Worm (Caenorhabditis elegans) whole organism, L1 larva: ENCODE measurements around the gene swt-6.
A peak's percentile ranks its signal among the peaks of the same experiment; 100 is the strongest.

Source experiments
- C16A3.4 ChIP-seq: fragments of 150-350 bp; optimal IDR thresholded peaks from 2 replicates; lab custom pipeline; 2014; ENCODE audit warnings: missing biosample characterization, missing genetic modification characterization
- C34B4.2 ChIP-seq: sonication (generic microtip); optimal IDR thresholded peaks from 2 replicates; lab custom pipeline; 2017; ENCODE audit warnings: mild to moderate bottlenecking, missing genetic modification characterization, missing compliant biosample characterization
- F16B12.6 ChIP-seq: fragments of 150-350 bp; optimal IDR thresholded peaks from 2 replicates; lab custom pipeline; 2014; ENCODE audit warnings: missing biosample characterization, missing genetic modification characterization
- aha-1 ChIP-seq: fragments of 150-350 bp; optimal IDR thresholded peaks from 2 replicates; lab custom pipeline; 2014; ENCODE audit warnings: missing biosample characterization, missing genetic modification characterization
- alr-1 ChIP-seq: fragments of 200-800 bp; sonication (Bioruptor generic); optimal IDR thresholded peaks from 2 replicates; lab custom pipeline; 2018; ENCODE audit warnings: borderline replicate concordance, mild to moderate bottlenecking, missing genetic modification characterization, missing compliant biosample characterization
- aly-2 ChIP-seq: fragments of 150-350 bp; optimal IDR thresholded peaks from 2 replicates; lab custom pipeline; 2014; ENCODE audit warnings: missing biosample characterization, missing genetic modification characterization
- ama-1 ChIP-seq: fragments of 150-350 bp; optimal IDR thresholded peaks from 2 replicates; lab custom pipeline; 2014
- ceh-63 ChIP-seq: fragments of 200-800 bp; sonication (Bioruptor generic); optimal IDR thresholded peaks from 2 replicates; lab custom pipeline; 2018; ENCODE audit warnings: mild to moderate bottlenecking, missing genetic modification characterization, missing compliant biosample characterization
- ceh-82 ChIP-seq, 3 experiments: fragments of 150-350 bp in 1 of 3; sonication (generic microtip) in 2 of 3; optimal IDR thresholded peaks; 2 replicates each; lab custom pipeline; 2014 to 2017; ENCODE audit warnings: missing biosample characterization in 3 of 3, missing genetic modification characterization in 3 of 3
- ceh-90 ChIP-seq: sonication (generic microtip); optimal IDR thresholded peaks from 2 replicates; lab custom pipeline; 2016; ENCODE audit warnings: missing genetic modification characterization, missing compliant biosample characterization
- ces-1 ChIP-seq: fragments of 150-350 bp; optimal IDR thresholded peaks from 2 replicates; lab custom pipeline; 2014; ENCODE audit warnings: missing biosample characterization, missing genetic modification reagents, missing genetic modification characterization
- efl-1 ChIP-seq, 4 experiments: fragments of 150-350 bp; optimal IDR thresholded peaks in 3 of 4; peaks in 1 of 4; 1 replicate in 1 of 4; 2 replicates in 3 of 4; lab custom pipeline; 2014; ENCODE audit warnings: missing biosample characterization in 2 of 4, missing genetic modification characterization in 2 of 4, missing genetic modification reagents in 2 of 4
- efl-3 ChIP-seq: fragments of 200-800 bp; sonication (Bioruptor generic); optimal IDR thresholded peaks from 2 replicates; lab custom pipeline; 2018; ENCODE audit warnings: mild to moderate bottlenecking, missing genetic modification characterization, missing compliant biosample characterization
- egl-27 ChIP-seq, 2 experiments: fragments of 150-350 bp in 1 of 2; sonication (generic microtip); optimal IDR thresholded peaks; 3 replicates each; lab custom pipeline; 2017 to 2018; ENCODE audit warnings: missing biosample characterization in 2 of 2, missing genetic modification characterization in 2 of 2, missing genetic modification reagents in 2 of 2
- ets-5 ChIP-seq: fragments of 200-800 bp; sonication (Bioruptor generic); IDR thresholded peaks from 2 replicates; pipeline ENCODE4 v1.3.6; 2022; ENCODE audit warnings: missing genetic modification characterization, missing compliant biosample characterization
- fkh-10 ChIP-seq: sonication (generic microtip); optimal IDR thresholded peaks from 2 replicates; lab custom pipeline; 2017; ENCODE audit warnings: missing biosample characterization, missing genetic modification reagents, missing genetic modification characterization
- fkh-4 ChIP-seq: sonication (generic microtip); optimal IDR thresholded peaks from 2 replicates; lab custom pipeline; 2016; ENCODE audit warnings: missing compliant biosample characterization, missing genetic modification characterization, borderline replicate concordance
- fkh-8 ChIP-seq: sonication (generic microtip); optimal IDR thresholded peaks from 2 replicates; lab custom pipeline; 2016; ENCODE audit warnings: mild to moderate bottlenecking, missing genetic modification characterization, missing compliant biosample characterization
- fos-1 ChIP-seq: fragments of 150-350 bp; optimal IDR thresholded peaks from 2 replicates; lab custom pipeline; 2014; ENCODE audit warnings: missing biosample characterization, missing genetic modification characterization
- hpl-2 ChIP-seq: fragments of 150-350 bp; optimal IDR thresholded peaks from 2 replicates; lab custom pipeline; 2014; ENCODE audit warnings: missing biosample characterization, missing genetic modification reagents, missing genetic modification characterization
- isw-1 ChIP-seq: fragments of 200-800 bp; sonication (Bioruptor generic); IDR thresholded peaks from 2 replicates; pipeline ENCODE4 v1.3.6; 2022; ENCODE audit warnings: missing genetic modification characterization, missing compliant biosample characterization
- jun-1 ChIP-seq: fragments of 150-350 bp; optimal IDR thresholded peaks from 2 replicates; lab custom pipeline; 2014; ENCODE audit warnings: missing biosample characterization, missing genetic modification reagents, missing genetic modification characterization
- lin-14 ChIP-seq: fragments of 200-800 bp; sonication (Bioruptor generic); optimal IDR thresholded peaks from 2 replicates; lab custom pipeline; 2018; ENCODE audit warnings: mild to moderate bottlenecking, missing genetic modification characterization, moderate library complexity, missing compliant biosample characterization
- mab-9 ChIP-seq: fragments of 200-800 bp; sonication (Bioruptor generic); IDR thresholded peaks from 2 replicates; pipeline ENCODE4 v1.3.6; 2022; ENCODE audit warnings: missing genetic modification reagents, missing genetic modification characterization, missing compliant biosample characterization
- mdl-1 ChIP-seq, 2 experiments: fragments of 150-350 bp; optimal IDR thresholded peaks; 2 replicates each; lab custom pipeline; 2014 to 2017; ENCODE audit warnings: missing biosample characterization in 2 of 2, missing genetic modification characterization in 2 of 2, inconsistent platforms in 1 of 2
- mef-2 ChIP-seq: fragments of 150-350 bp; optimal IDR thresholded peaks from 2 replicates; lab custom pipeline; 2014; ENCODE audit warnings: missing biosample characterization, missing genetic modification characterization
- mep-1 ChIP-seq: fragments of 150-350 bp; optimal IDR thresholded peaks from 2 replicates; lab custom pipeline; 2014; ENCODE audit warnings: missing biosample characterization, missing genetic modification characterization
- nhr-11 ChIP-seq: fragments of 150-350 bp; optimal IDR thresholded peaks from 2 replicates; lab custom pipeline; 2014; ENCODE audit warnings: missing biosample characterization, missing genetic modification characterization
- nhr-12 ChIP-seq: sonication (generic microtip); optimal IDR thresholded peaks from 2 replicates; lab custom pipeline; 2017; ENCODE audit warnings: missing biosample characterization, missing genetic modification characterization
- nhr-237 ChIP-seq: fragments of 150-350 bp; optimal IDR thresholded peaks from 2 replicates; lab custom pipeline; 2014; ENCODE audit warnings: missing biosample characterization, missing genetic modification characterization
- nhr-47 ChIP-seq: sonication (generic microtip); optimal IDR thresholded peaks from 2 replicates; lab custom pipeline; 2016; ENCODE audit warnings: mild to moderate bottlenecking, missing genetic modification characterization, moderate library complexity, missing compliant biosample characterization
- nhr-76 ChIP-seq: sonication (generic microtip); optimal IDR thresholded peaks from 2 replicates; lab custom pipeline; 2017; ENCODE audit warnings: missing biosample characterization, missing genetic modification characterization
- nhr-85 ChIP-seq: sonication (generic microtip); peaks from one replicate; lab custom pipeline; 2016; ENCODE audit warnings: missing genetic modification characterization, inconsistent platforms, missing compliant biosample characterization
- nhr-90 ChIP-seq: sonication (generic microtip); optimal IDR thresholded peaks from 2 replicates; lab custom pipeline; 2016; ENCODE audit warnings: mild to moderate bottlenecking, missing genetic modification characterization, missing compliant biosample characterization; ENCODE audit not compliant: poor library complexity
- pag-3 ChIP-seq: sonication (generic microtip); optimal IDR thresholded peaks from 2 replicates; lab custom pipeline; 2017; ENCODE audit warnings: missing genetic modification characterization, mild to moderate bottlenecking, missing compliant biosample characterization, antibody characterized with exemption, borderline replicate concordance; ENCODE audit not compliant: insufficient read depth
- pax-3 ChIP-seq: fragments of 200-800 bp; sonication (Bioruptor generic); optimal IDR thresholded peaks from 2 replicates; lab custom pipeline; 2018; ENCODE audit warnings: mild to moderate bottlenecking, missing genetic modification characterization, moderate library complexity, missing compliant biosample characterization
- skn-1 ChIP-seq: fragments of 150-350 bp; optimal IDR thresholded peaks from 2 replicates; lab custom pipeline; 2014; ENCODE audit warnings: missing biosample characterization, missing genetic modification characterization
- snpc-4 ChIP-seq: fragments of 150-350 bp; optimal IDR thresholded peaks from 2 replicates; lab custom pipeline; 2014; ENCODE audit warnings: missing biosample characterization, missing genetic modification characterization
- swsn-7 ChIP-seq: sonication (generic microtip); optimal IDR thresholded peaks from 2 replicates; lab custom pipeline; 2016; ENCODE audit warnings: missing genetic modification characterization, missing compliant biosample characterization
- tlp-1 ChIP-seq: fragments of 150-350 bp; optimal IDR thresholded peaks from 2 replicates; lab custom pipeline; 2014; ENCODE audit warnings: missing biosample characterization, missing genetic modification characterization
- unc-130 ChIP-seq: fragments of 150-350 bp; optimal IDR thresholded peaks from 2 replicates; lab custom pipeline; 2017; ENCODE audit warnings: missing biosample characterization, missing genetic modification characterization, inconsistent platforms
- unc-62 ChIP-seq: fragments of 150-350 bp; optimal IDR thresholded peaks from 2 replicates; lab custom pipeline; 2014; ENCODE audit warnings: missing biosample characterization, missing genetic modification reagents, missing genetic modification characterization
- vab-15 ChIP-seq: sonication (generic microtip); optimal IDR thresholded peaks from 2 replicates; lab custom pipeline; 2017; ENCODE audit warnings: missing genotype, mild to moderate bottlenecking, missing genetic modification characterization, missing compliant biosample characterization
- xbp-1 ChIP-seq: sonication (generic microtip); optimal IDR thresholded peaks from 2 replicates; lab custom pipeline; 2016; ENCODE audit warnings: missing genetic modification characterization, missing compliant biosample characterization
- zag-1 ChIP-seq: fragments of 150-350 bp; optimal IDR thresholded peaks from 2 replicates; lab custom pipeline; 2014; ENCODE audit warnings: missing biosample characterization, missing genetic modification characterization
- ztf-4 ChIP-seq: fragments of 150-350 bp; optimal IDR thresholded peaks from 2 replicates; lab custom pipeline; 2014; ENCODE audit warnings: missing biosample characterization, missing genetic modification characterization

swt-6 gene

DNA sequence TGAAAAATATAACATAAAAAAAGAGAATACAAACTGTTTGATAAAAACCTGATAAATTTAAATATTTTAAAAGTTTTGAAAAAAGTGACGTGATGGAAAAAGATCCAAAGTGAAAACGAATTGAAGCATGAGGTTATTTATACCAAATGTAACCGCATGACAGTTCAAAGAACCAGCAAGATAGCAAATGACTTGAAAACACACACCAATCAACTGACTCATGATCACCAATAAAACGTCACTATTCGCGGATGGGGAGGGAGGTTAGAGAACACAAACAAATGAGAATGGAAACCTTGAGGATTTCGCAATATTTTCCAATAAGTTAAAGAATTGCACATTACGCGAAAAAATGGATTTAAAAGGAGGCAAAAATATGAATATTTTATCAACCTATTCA lies 44.8 kb upstream of the swt-6 start, which contains the start of gene C06B3.7 (continued):
- TF ChIP-seq mab-9 (no peak), F16B12.6 (tag; lab: Kevin White, UChicago) (no peak), aly-2 (no peak), vab-15 (tag; lab: Kevin White, UChicago) (peak; percentile 100), pax-3 (tag; lab: Kevin White, UChicago) (peak; percentile 82), tlp-1 (tag; lab: Kevin White, UChicago) (no peak), efl-3 (GFP tag; lab: Kevin White, UChicago) (no peak), nhr-237 (tag; lab: Kevin White, UChicago) (peak; percentile 53), nhr-47 (tag; lab: Kevin White, UChicago) (peak; percentile 83), nhr-90 (tag; lab: Kevin White, UChicago) (peak; percentile 83), nhr-85 (tag; lab: Kevin White, UChicago) (peak; percentile 97), nhr-12 (tag; lab: Kevin White, UChicago) (no peak), pag-3 (tag; lab: Kevin White, UChicago) (no peak), efl-1 (optimal IDR thresholded peaks at IDR 0.05; lab: Kevin White, UChicago) (peak; percentile 36 to 54), efl-1 (GFP tag; optimal IDR thresholded peaks at IDR 0.05 in 1 of 2; lab: Kevin White, UChicago) (peak; percentile 26 to 87), swsn-7 (tag; lab: Kevin White, UChicago) (peak; percentile 66), mef-2 (peak; percentile 64), C34B4.2 (tag; lab: Kevin White, UChicago) (no peak), ama-1 (lab: Kevin White, UChicago) (peak; percentile 66), fkh-4 (tag; lab: Kevin White, UChicago) (no peak), fos-1 (peak; percentile 62), lin-14 (GFP tag; lab: Kevin White, UChicago) (peak; percentile 95), fkh-8 (peak; percentile 90), ceh-90 (tag; lab: Kevin White, UChicago) (peak; percentile 26), ces-1 (GFP tag; lab: Kevin White, UChicago) (no peak), fkh-10 (no peak), hpl-2 (no peak), mep-1 (tag; lab: Kevin White, UChicago) (peak; percentile 88), C16A3.4 (tag; lab: Kevin White, UChicago) (peak; percentile 90), ceh-63 (GFP tag; lab: Kevin White, UChicago) (no peak), xbp-1 (peak; percentile 89), aha-1 (tag; lab: Kevin White, UChicago) (peak; percentile 10), isw-1 (GFP tag; lab: Robert Waterston, UW) (peak; percentile 16; the same call in 1 of the 2 replicates), ets-5 (GFP tag; lab: Robert Waterston, UW) (no peak), nhr-76 (tag; lab: Kevin White, UChicago) (no peak)
- TF ChIP-seq, all 84 proteins: peak for 49

DNA sequence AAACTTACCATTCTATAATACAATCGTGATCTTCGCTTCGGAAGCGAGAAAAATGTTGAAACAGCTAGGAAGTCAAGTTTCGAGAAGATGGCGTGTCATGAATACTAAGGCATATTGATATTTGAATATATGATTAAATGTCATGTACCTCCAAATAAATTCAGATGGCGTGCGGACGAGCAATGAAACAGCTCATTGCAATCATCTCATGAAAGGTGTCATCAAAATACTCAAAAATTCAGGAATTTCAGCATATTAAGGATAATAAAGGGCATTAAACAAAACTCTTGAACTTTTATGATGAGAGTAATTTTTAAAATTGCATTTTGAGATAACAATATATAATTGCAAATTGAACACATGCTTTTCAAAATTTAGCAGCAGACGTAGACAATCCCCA lies 38.8 kb upstream of the swt-6 start, which contains the start of gene gcy-32:
TSS of gene gcy-32 (minus strand) at position 101 of the 400 bp plus-strand sequence.
- TF ChIP-seq nhr-11 (tag; lab: Kevin White, UChicago) (no peak), ceh-82 (tag; optimal IDR thresholded peaks at IDR 0.05; lab: Kevin White, UChicago) (no peak), ztf-4 (tag; lab: Kevin White, UChicago) (no peak), zag-1 (no peak), egl-27 (tag; optimal IDR thresholded peaks at IDR 0.05; lab: Kevin White, UChicago) (no peak), jun-1 (tag; lab: Kevin White, UChicago) (no peak), fkh-4 (tag; lab: Kevin White, UChicago) (no peak)

DNA sequence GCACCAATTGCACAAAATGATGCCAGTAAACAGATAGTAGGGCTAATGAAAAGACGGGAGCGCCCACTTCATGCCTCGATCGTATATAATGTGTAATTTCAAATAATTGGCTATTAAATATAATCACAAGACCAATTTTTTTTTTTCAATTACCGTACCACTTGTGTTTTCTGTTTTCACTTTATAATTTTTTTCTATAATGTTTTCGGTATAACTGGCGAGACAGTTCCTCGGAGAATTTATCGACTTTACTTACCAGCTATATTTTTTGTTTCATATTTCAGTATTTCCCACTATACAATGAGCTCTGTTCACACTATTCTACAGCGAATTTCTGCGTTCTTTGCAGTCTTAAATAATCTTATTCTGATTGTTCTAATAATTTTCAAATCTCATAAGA lies 38.0 kb upstream of the swt-6 start, which contains the start of gene str-252:
TSS of gene str-252 (plus strand) at position 301 of the 400 bp plus-strand sequence.
- TF ChIP-seq C16A3.4 (tag; lab: Kevin White, UChicago), result no peak
- TF ChIP-seq unc-62 (GFP tag; lab: Kevin White, UChicago), result no peak
- TF ChIP-seq mef-2, result no peak
- no peak for TF ChIP-seq mdl-1 (tag; optimal IDR thresholded peaks at IDR 0.05; lab: Kevin White, UChicago)
- no peak for TF ChIP-seq unc-130 (tag; lab: Kevin White, UChicago)
- TF ChIP-seq skn-1 (tag; lab: Kevin White, UChicago), result no peak
- TF ChIP-seq aha-1 (tag; lab: Kevin White, UChicago), result no peak
- no peak for TF ChIP-seq snpc-4 (tag; lab: Kevin White, UChicago)
- TF ChIP-seq nhr-90 (tag; lab: Kevin White, UChicago), result no peak
- TF ChIP-seq alr-1 (tag; lab: Kevin White, UChicago), result no peak
- no peak for TF ChIP-seq vab-15 (tag; lab: Kevin White, UChicago)
- TF ChIP-seq, all 84 proteins: peak for 0
